Fruit fly (Drosophila melanogaster) whole organism, adult: Measurements from ENCODE around the gene CG33253.

Experiments
- CG11617 ChIP-seq: fragments of 200-800 bp; sonication (Bioruptor generic); optimal IDR thresholded peaks from 2 replicates; lab custom pipeline; 2017; ENCODE audit warnings: mild to moderate bottlenecking, missing biosample characterization, missing genetic modification reagents, missing genetic modification characterization
- CG12768 ChIP-seq: fragments of 200-800 bp; sonication (Bioruptor generic); optimal IDR thresholded peaks from 2 replicates; lab custom pipeline; 2017; ENCODE audit warnings: missing biosample characterization, missing genetic modification characterization, mild to moderate bottlenecking, moderate library complexity, missing genetic modification reagents
- CG14711 ChIP-seq: fragments of 200-800 bp; sonication (Bioruptor generic); optimal IDR thresholded peaks from 2 replicates; lab custom pipeline; 2018; ENCODE audit warnings: missing biosample characterization, mild to moderate bottlenecking, missing genetic modification characterization, moderate library complexity
- CG1620 ChIP-seq: fragments of 200-800 bp; sonication (Bioruptor generic); optimal IDR thresholded peaks from 2 replicates; lab custom pipeline; 2016; ENCODE audit warnings: missing biosample characterization, missing genetic modification characterization
- CG33017 ChIP-seq: fragments of 200-800 bp; sonication (Bioruptor generic); optimal IDR thresholded peaks from 2 replicates; lab custom pipeline; 2018; ENCODE audit warnings: missing biosample characterization, mild to moderate bottlenecking, missing genetic modification characterization, moderate library complexity
- CG5204 ChIP-seq: fragments of 200-800 bp; sonication (Bioruptor generic); optimal IDR thresholded peaks from 2 replicates; lab custom pipeline; 2016; ENCODE audit warnings: missing biosample characterization, missing genetic modification characterization
- CG7045 ChIP-seq: fragments of 200-800 bp; sonication (Bioruptor generic); optimal IDR thresholded peaks from 2 replicates; lab custom pipeline; 2017; ENCODE audit warnings: missing biosample characterization, mild to moderate bottlenecking, missing genetic modification characterization
- CG7101 ChIP-seq: fragments of 200-800 bp; sonication (Bioruptor generic); optimal IDR thresholded peaks from 2 replicates; lab custom pipeline; 2018; ENCODE audit warnings: missing biosample characterization, mild to moderate bottlenecking, missing genetic modification characterization, moderate library complexity
- Clk ChIP-seq: fragments of 200-800 bp; sonication (Bioruptor generic); optimal IDR thresholded peaks from 2 replicates; lab custom pipeline; 2017; ENCODE audit warnings: missing biosample characterization, missing genetic modification characterization
- Crg-1 ChIP-seq: fragments of 200-800 bp; sonication (Bioruptor generic); optimal IDR thresholded peaks from 2 replicates; lab custom pipeline; 2016; ENCODE audit warnings: missing biosample characterization, missing genetic modification characterization
- Hr96 ChIP-seq: fragments of 200-800 bp; sonication (Bioruptor generic); optimal IDR thresholded peaks from 2 replicates; lab custom pipeline; 2016; ENCODE audit warnings: missing biosample characterization, missing genetic modification characterization
- Mnt ChIP-seq: fragments of 200-800 bp; sonication (Bioruptor generic); optimal IDR thresholded peaks from 2 replicates; lab custom pipeline; 2016; ENCODE audit warnings: missing biosample characterization, mild to moderate bottlenecking, missing genetic modification characterization
- bab1 ChIP-seq: fragments of 200-800 bp; sonication (Bioruptor generic); optimal IDR thresholded peaks from 3 replicates; lab custom pipeline; 2019; ENCODE audit warnings: missing biosample characterization, mild to moderate bottlenecking, missing genetic modification characterization, moderate library complexity
- cic ChIP-seq: fragments of 200-800 bp; sonication (Bioruptor generic); optimal IDR thresholded peaks from 2 replicates; lab custom pipeline; 2017; ENCODE audit warnings: missing biosample characterization, mild to moderate bottlenecking, missing genetic modification characterization, moderate library complexity
- cnc ChIP-seq, 2 experiments: fragments of >200 bp; optimal IDR thresholded peaks; 2 replicates each; lab custom pipeline; 2017
- kay ChIP-seq: fragments of 200-800 bp; sonication (Bioruptor generic); peaks from one replicate; lab custom pipeline; 2016; ENCODE audit warnings: missing biosample characterization, missing genetic modification characterization, borderline replicate concordance
- ovo ChIP-seq: fragments of 200-800 bp; sonication (Bioruptor generic); optimal IDR thresholded peaks from 2 replicates; lab custom pipeline; 2016; ENCODE audit warnings: missing biosample characterization, missing genetic modification characterization
- pad ChIP-seq: fragments of 200-800 bp; sonication (Bioruptor generic); optimal IDR thresholded peaks from 3 replicates; lab custom pipeline; 2017; ENCODE audit warnings: missing biosample characterization, missing genetic modification characterization, mild to moderate bottlenecking, moderate library complexity, missing genetic modification reagents
- tj ChIP-seq: fragments of 200-800 bp; sonication (Bioruptor generic); optimal IDR thresholded peaks from 3 replicates; lab custom pipeline; 2017; ENCODE audit warnings: missing biosample characterization, mild to moderate bottlenecking, missing genetic modification characterization, moderate library complexity
- toe ChIP-seq: fragments of 200-800 bp; sonication (Bioruptor generic); optimal IDR thresholded peaks from 2 replicates; lab custom pipeline; 2016; ENCODE audit warnings: missing biosample characterization, missing genetic modification characterization

The CG33253 gene

DNA sequence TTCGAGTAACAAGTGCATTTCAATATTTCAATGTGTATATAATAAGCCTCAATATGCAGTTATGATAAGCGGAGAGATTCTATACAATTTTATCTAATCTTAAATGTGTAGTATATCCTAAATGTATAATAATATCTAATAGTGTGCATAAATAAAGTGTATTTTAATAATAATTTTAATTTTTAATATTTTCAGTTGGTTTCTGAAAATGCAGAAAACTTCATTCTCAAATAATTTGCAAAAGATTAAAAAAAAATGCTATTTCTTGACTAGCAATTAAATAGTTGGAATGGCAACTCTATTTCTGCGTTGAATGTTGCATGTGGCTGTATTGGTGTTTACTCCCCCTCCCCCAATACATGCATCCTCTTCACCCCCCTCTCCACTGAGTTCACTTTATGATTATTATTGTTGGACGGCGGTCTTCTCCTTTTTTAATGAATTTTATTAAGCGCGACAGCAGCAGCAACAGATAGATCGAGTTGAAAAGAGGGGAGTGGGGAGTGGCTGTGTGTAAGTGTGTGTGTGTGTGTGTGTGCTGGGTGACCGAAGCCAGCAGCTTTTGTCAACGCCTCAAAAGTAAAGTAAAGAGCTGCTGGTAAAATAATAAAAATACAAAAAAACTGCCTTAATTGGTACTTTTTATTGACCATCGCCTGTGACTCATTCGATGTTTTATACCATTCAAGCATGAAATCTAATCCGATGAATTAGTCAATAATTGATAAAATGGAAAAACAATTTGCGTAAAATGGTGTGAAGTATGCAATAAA lies 22.4 kb upstream of the CG33253 start:
- TF ChIP-seq CG5204 (GFP tag; lab: Kevin White, UChicago), result no peak
- TF ChIP-seq Clk (GFP tag; lab: Kevin White, UChicago), result no peak
- no peak for TF ChIP-seq pad (GFP tag; lab: Kevin White, UChicago)
- TF ChIP-seq CG12768 (GFP tag; lab: Kevin White, UChicago), result no peak
- no peak for TF ChIP-seq bab1 (GFP tag; lab: Kevin White, UChicago)
- TF ChIP-seq CG1620, result no peak
- TF ChIP-seq CG7045 (GFP tag; lab: Kevin White, UChicago), result no peak
- TF ChIP-seq Mnt, result no peak
- TF ChIP-seq cic, result no peak
- TF ChIP-seq kay (GFP tag; lab: Kevin White, UChicago), result no peak

DNA sequence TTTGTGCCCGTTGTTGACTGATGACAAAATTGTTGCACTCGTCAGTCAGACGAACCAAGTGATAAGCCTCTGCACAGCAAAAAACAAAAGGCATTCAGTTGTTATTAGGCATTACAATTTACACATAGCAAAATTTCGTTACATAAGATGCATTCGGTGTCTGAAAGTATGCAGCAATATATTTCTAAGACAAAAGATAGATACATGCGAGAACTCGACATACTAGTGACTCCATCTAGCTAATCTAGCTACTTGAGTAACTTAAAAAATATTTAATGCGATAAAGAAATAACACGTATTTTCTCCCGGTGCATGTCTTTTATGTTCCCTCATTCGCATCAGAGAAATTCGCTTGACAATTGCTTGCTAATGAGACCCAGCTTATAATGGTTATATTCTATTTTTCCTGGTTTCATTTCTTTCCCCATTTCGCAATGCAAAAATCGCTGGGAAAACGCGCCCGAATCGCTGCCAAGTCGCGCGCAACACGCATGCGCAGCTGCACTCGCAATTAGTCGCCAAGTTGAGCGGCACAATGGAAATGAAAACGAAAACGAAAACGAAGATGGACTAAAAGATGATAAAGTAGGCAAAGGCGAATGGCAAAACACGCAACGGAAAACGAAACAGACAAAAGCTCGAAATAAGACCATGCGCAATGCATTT lies 20.8 kb upstream of the CG33253 start:
- TF ChIP-seq kay (GFP tag; lab: Kevin White, UChicago) (no peak), toe (GFP tag; lab: Kevin White, UChicago) (no peak), CG11617 (GFP tag; lab: Kevin White, UChicago) (peak; percentile 17), CG7101 (tag; lab: Kevin White, UChicago) (peak; percentile 53), Hr96 (GFP tag; lab: Kevin White, UChicago) (no peak), CG7045 (GFP tag; lab: Kevin White, UChicago) (no peak), CG5204 (GFP tag; lab: Kevin White, UChicago) (no peak)

DNA sequence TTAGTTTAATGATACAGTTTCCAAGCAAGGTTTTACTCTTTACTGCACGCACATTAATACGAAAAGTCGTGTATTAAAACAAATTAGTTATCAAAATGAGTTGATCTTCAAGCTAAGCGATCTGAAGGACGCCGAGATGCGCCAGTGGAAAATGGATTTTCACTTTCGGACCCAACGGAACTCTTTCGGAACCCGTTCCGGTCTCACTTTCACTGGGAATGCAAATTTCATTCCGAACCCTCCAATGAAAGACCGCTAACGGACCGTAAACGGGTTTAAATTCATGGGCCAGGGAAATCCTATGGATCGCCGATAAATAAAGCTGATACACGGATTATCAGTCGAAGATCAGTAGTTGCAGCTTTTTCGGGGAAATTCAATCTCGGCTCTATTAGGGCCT lies 19.8 kb upstream of the CG33253 start:
- TF ChIP-seq kay (GFP tag; lab: Kevin White, UChicago) (no peak), Crg-1 (GFP tag; lab: Kevin White, UChicago) (no peak), CG33017 (tag; lab: Kevin White, UChicago) (no peak), tj (GFP tag; lab: Kevin White, UChicago) (no peak), toe (GFP tag; lab: Kevin White, UChicago) (no peak)

dm6 chrX:19164726-19165125 lies 18.5 kb upstream of the CG33253 start:
- TF ChIP-seq CG33017 (tag; lab: Kevin White, UChicago), result no peak
- TF ChIP-seq kay (GFP tag; lab: Kevin White, UChicago), result no peak
- TF ChIP-seq ovo (GFP tag; lab: Kevin White, UChicago), result no peak
- TF ChIP-seq Crg-1 (GFP tag; lab: Kevin White, UChicago), result no peak
- TF ChIP-seq CG7045 (GFP tag; lab: Kevin White, UChicago), result no peak
- TF ChIP-seq CG14711 (tag; lab: Kevin White, UChicago), result no peak
- no peak for TF ChIP-seq Mnt

- peak; percentile 53 for TF ChIP-seq tj (GFP tag; lab: Kevin White, UChicago)
- no peak for TF ChIP-seq CG11617 (GFP tag; lab: Kevin White, UChicago)
- peak; percentile 3 for TF ChIP-seq Mnt
- peak; percentile 20 for TF ChIP-seq ovo (GFP tag; lab: Kevin White, UChicago)
Measured at dm6 chrX:19165144-19166011, 17.8 kb upstream of the CG33253 start.

DNA sequence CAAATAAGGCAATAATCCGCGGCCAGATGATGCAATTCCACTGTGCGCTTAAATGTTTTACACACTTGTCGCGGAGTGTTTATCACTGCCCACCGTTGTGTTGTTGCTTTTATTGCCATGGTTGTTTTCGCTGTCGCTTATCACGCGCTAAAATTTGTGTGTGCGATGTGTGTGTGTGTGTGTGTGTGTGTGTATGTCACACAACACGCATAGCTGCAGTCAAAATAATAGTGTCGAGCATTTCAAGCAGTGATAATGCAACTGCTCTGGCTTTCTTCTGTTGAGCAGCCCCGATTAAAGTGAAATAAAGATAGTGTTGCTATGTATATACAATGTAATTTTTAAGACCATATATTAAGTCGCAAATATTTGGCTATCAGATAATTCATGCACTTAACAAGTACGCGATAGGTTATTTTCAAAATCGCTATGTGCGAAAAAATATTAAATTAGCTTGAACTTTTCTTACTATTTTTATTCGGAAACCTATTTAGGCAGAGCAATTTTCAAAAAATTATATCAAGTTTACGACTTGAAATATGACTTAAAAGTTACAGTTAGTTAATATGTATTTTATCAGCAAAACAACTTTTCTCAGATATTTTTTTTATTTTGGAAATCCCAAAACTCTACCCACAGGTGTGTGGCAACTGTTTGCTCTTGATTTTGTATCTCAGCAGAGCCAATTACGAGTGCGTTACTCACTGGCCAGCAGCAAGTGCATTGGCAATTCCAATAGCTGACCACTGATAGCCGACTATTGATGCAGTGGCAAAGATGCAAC lies 16.9 kb upstream of the CG33253 start:
- no peak for TF ChIP-seq tj (GFP tag; lab: Kevin White, UChicago)
- TF ChIP-seq Crg-1 (GFP tag; lab: Kevin White, UChicago), result no peak
- TF ChIP-seq toe (GFP tag; lab: Kevin White, UChicago), result no peak
- peak; percentile 50 for TF ChIP-seq CG5204 (GFP tag; lab: Kevin White, UChicago)
- TF ChIP-seq CG7101 (tag; lab: Kevin White, UChicago), result peak; percentile 41
- TF ChIP-seq CG7045 (GFP tag; lab: Kevin White, UChicago), result peak; percentile 11
- peak; percentile 20 for TF ChIP-seq pad (GFP tag; lab: Kevin White, UChicago)
- TF ChIP-seq CG11617 (GFP tag; lab: Kevin White, UChicago), result peak; percentile 6
- no peak for TF ChIP-seq CG12768 (GFP tag; lab: Kevin White, UChicago)
- TF ChIP-seq kay (GFP tag; lab: Kevin White, UChicago), result peak; percentile 85
- TF ChIP-seq cic, result no peak
- TF ChIP-seq Clk (GFP tag; lab: Kevin White, UChicago), result no peak
- peak; percentile 28 for TF ChIP-seq bab1 (GFP tag; lab: Kevin White, UChicago)
- no peak for TF ChIP-seq cnc (optimal IDR thresholded peaks at IDR 0.05; lab: Kevin White, UChicago)
- no peak for TF ChIP-seq ovo (GFP tag; lab: Kevin White, UChicago)
- no peak for TF ChIP-seq CG1620
- no peak for TF ChIP-seq CG33017 (tag; lab: Kevin White, UChicago)
- TF ChIP-seq CG14711 (tag; lab: Kevin White, UChicago), result peak; percentile 18
- TF ChIP-seq Hr96 (GFP tag; lab: Kevin White, UChicago), result peak; percentile 25
- no peak for TF ChIP-seq Mnt
